Fruit fly (Drosophila melanogaster) whole organism, pupa: ENCODE results near the gene CG15548.
A peak's percentile ranks its signal among the peaks of the same experiment; 100 is the strongest.

Experiments
- CG10348 ChIP-seq: fragments of 200-800 bp; sonication (Bioruptor generic); IDR thresholded peaks from 2 replicates; pipeline ENCODE4 v1.3.6; 2022; ENCODE audit warnings: missing biosample characterization, missing genetic modification characterization
- CG12605 ChIP-seq: fragments of 200-800 bp; sonication (Bioruptor generic); IDR thresholded peaks from 2 replicates; pipeline ENCODE4 v1.3.6; 2022; ENCODE audit warnings: missing biosample characterization, missing genetic modification characterization
- CG13204 ChIP-seq: fragments of 200-800 bp; sonication (Bioruptor generic); optimal IDR thresholded peaks from 2 replicates; lab custom pipeline; 2018; ENCODE audit warnings: missing biosample characterization, mild to moderate bottlenecking, missing genetic modification characterization, moderate library complexity
- CG14655 ChIP-seq: fragments of 200-800 bp; sonication (Bioruptor generic); optimal IDR thresholded peaks from 3 replicates; lab custom pipeline; 2017; ENCODE audit warnings: mild to moderate bottlenecking, missing biosample characterization, missing genetic modification reagents, missing genetic modification characterization
- CG15710 ChIP-seq: fragments of 200-800 bp; sonication (Bioruptor generic); optimal IDR thresholded peaks from 2 replicates; lab custom pipeline; 2018; ENCODE audit warnings: missing biosample characterization, mild to moderate bottlenecking, missing genetic modification characterization, moderate library complexity
- CG17806 ChIP-seq: fragments of 200-800 bp; sonication (Bioruptor generic); optimal IDR thresholded peaks from 2 replicates; lab custom pipeline; 2018; ENCODE audit warnings: missing biosample characterization, mild to moderate bottlenecking, missing genetic modification characterization, moderate library complexity
- CG32121 ChIP-seq: fragments of 200-800 bp; sonication (Bioruptor generic); IDR thresholded peaks from 2 replicates; pipeline ENCODE4 v1.3.6; 2022; ENCODE audit warnings: missing biosample characterization, missing genetic modification characterization
- CG34367 ChIP-seq: fragments of 200-800 bp; sonication (Bioruptor generic); optimal IDR thresholded peaks from 2 replicates; lab custom pipeline; 2018; ENCODE audit warnings: missing biosample characterization, mild to moderate bottlenecking, missing genetic modification characterization
- CG4496 ChIP-seq: fragments of 200-800 bp; sonication (Bioruptor generic); IDR thresholded peaks from 3 replicates; pipeline ENCODE4 v1.3.6; 2022; ENCODE audit warnings: missing biosample characterization, missing genetic modification characterization
- CG8159 ChIP-seq: fragments of 200-800 bp; sonication (Bioruptor generic); optimal IDR thresholded peaks from 3 replicates; lab custom pipeline; 2018; ENCODE audit warnings: missing biosample characterization, mild to moderate bottlenecking, missing genetic modification characterization, moderate library complexity
- CG8301 ChIP-seq: fragments of 200-800 bp; sonication (Bioruptor generic); optimal IDR thresholded peaks from 2 replicates; lab custom pipeline; 2018; ENCODE audit warnings: missing biosample characterization, mild to moderate bottlenecking, missing genetic modification characterization
- CG9948 ChIP-seq: fragments of 200-800 bp; sonication (Bioruptor generic); optimal IDR thresholded peaks from 2 replicates; lab custom pipeline; 2018; ENCODE audit warnings: missing biosample characterization, mild to moderate bottlenecking, missing genetic modification characterization, moderate library complexity
- D1 ChIP-seq: fragments of 200-800 bp; sonication (Bioruptor generic); optimal IDR thresholded peaks from 2 replicates; lab custom pipeline; 2018; ENCODE audit warnings: missing biosample characterization, mild to moderate bottlenecking, missing genetic modification characterization, moderate library complexity
- EcR ChIP-seq: fragments of 200-800 bp; sonication (Bioruptor generic); optimal IDR thresholded peaks from 3 replicates; lab custom pipeline; 2019; ENCODE audit warnings: missing biosample characterization, missing genetic modification characterization, mild to moderate bottlenecking, moderate library complexity, missing genetic modification reagents
- Ets98B ChIP-seq: fragments of 200-800 bp; sonication (Bioruptor generic); IDR thresholded peaks from 2 replicates; pipeline ENCODE4 v1.3.6; 2022; ENCODE audit warnings: missing biosample characterization, missing genetic modification characterization
- Pif1A ChIP-seq: fragments of 200-800 bp; sonication (Bioruptor generic); optimal IDR thresholded peaks from 3 replicates; lab custom pipeline; 2016; ENCODE audit warnings: missing biosample characterization, missing genetic modification characterization
- Pif1B ChIP-seq: fragments of 200-800 bp; sonication (Bioruptor generic); optimal IDR thresholded peaks from 3 replicates; lab custom pipeline; 2016; ENCODE audit warnings: missing biosample characterization, missing genetic modification characterization
- Snoo ChIP-seq: fragments of 200-800 bp; sonication (Bioruptor generic); optimal IDR thresholded peaks from 3 replicates; lab custom pipeline; 2017; ENCODE audit warnings: missing biosample characterization, mild to moderate bottlenecking, missing genetic modification characterization, inconsistent platforms
- fd96Ca ChIP-seq: fragments of 200-800 bp; sonication (Bioruptor generic); IDR thresholded peaks from 3 replicates; pipeline ENCODE4 v1.3.6; 2022; ENCODE audit warnings: missing biosample characterization, missing genetic modification characterization
- gl ChIP-seq: fragments of 200-800 bp; sonication (Bioruptor generic); optimal IDR thresholded peaks from 2 replicates; lab custom pipeline; 2018; ENCODE audit warnings: missing biosample characterization, mild to moderate bottlenecking, missing genetic modification characterization
- rn ChIP-seq: fragments of 200-800 bp; sonication (Bioruptor generic); IDR thresholded peaks from 2 replicates; pipeline ENCODE4 v1.3.6; 2022; ENCODE audit warnings: missing biosample characterization, missing genetic modification characterization

CG15548 gene

dm6 chr3R:30959400-30959799 is at the start of gene CG15548:
Gene CG15548, plus strand, starts transcription at chr3R:30959700.
- TF ChIP-seq CG8301 (tag; lab: Kevin White, UChicago) (no peak), Ets98B (GFP tag; lab: Robert Waterston, UW) (no peak), CG17806 (no peak), CG14655 (no peak), D1 (tag; lab: Kevin White, UChicago) (no peak)

dm6 chr3R:30909840-30910239 is 49.7 kb upstream of the CG15548 start:
- no peak for TF ChIP-seq CG8159
- TF ChIP-seq gl (tag; lab: Kevin White, UChicago), result no peak
- no peak for TF ChIP-seq CG12605
- TF ChIP-seq D1 (tag; lab: Kevin White, UChicago), result no peak
- no peak for TF ChIP-seq CG15710 (tag; lab: Kevin White, UChicago)
- no peak for TF ChIP-seq CG13204 (GFP tag; lab: Kevin White, UChicago)
- TF ChIP-seq EcR, result no peak

dm6 chr3R:30912402-30912801 is 47.1 kb upstream of the CG15548 start, which contains the start of gene Ptx1:
Gene Ptx1, plus strand, starts transcription at chr3R:30912754.
- peak; percentile 55; the same call in 1 of the 2 replicates for TF ChIP-seq CG32121
- peak; percentile 48; the same call in 1 of the 3 replicates for TF ChIP-seq fd96Ca (GFP tag; lab: Robert Waterston, UW)
- no peak for TF ChIP-seq CG15710 (tag; lab: Kevin White, UChicago)
- peak; percentile 85 for TF ChIP-seq CG4496 (GFP tag; lab: Robert Waterston, UW)

- TF ChIP-seq CG4496 (GFP tag; lab: Robert Waterston, UW) (no peak), EcR (no peak), Pif1B (GFP tag; lab: Kevin White, UChicago) (no peak), Pif1A (no peak), Snoo (tag; lab: Kevin White, UChicago) (no peak), CG13204 (GFP tag; lab: Kevin White, UChicago) (no peak), CG8301 (tag; lab: Kevin White, UChicago) (no peak), CG10348 (no peak)
Measured at dm6 chr3R:30913704-30914103, 45.8 kb upstream of the CG15548 start.

dm6 chr3R:30915235-30915634 is 44.3 kb upstream of the CG15548 start:
- TF ChIP-seq CG13204 (GFP tag; lab: Kevin White, UChicago) (no peak), CG32121 (no peak), CG34367 (no peak), Pif1B (GFP tag; lab: Kevin White, UChicago) (no peak), fd96Ca (GFP tag; lab: Robert Waterston, UW) (0 out of 3 replicates have a peak, but pooled peaks have one; percentile 24), EcR (no peak), CG8301 (tag; lab: Kevin White, UChicago) (no peak), Pif1A (no peak)

- no peak for TF ChIP-seq gl (tag; lab: Kevin White, UChicago)
- no peak for TF ChIP-seq Pif1A
- no peak for TF ChIP-seq CG4496 (GFP tag; lab: Robert Waterston, UW)
- no peak for TF ChIP-seq CG10348
- TF ChIP-seq rn, result no peak
- TF ChIP-seq CG17806, result no peak
- TF ChIP-seq CG12605, result no peak
- no peak for TF ChIP-seq CG32121
- no peak for TF ChIP-seq CG8159
- TF ChIP-seq CG14655, result no peak
- TF ChIP-seq Ets98B (GFP tag; lab: Robert Waterston, UW), result no peak
- no peak for TF ChIP-seq CG13204 (GFP tag; lab: Kevin White, UChicago)
- no peak for TF ChIP-seq CG15710 (tag; lab: Kevin White, UChicago)
- no peak for TF ChIP-seq CG34367
- TF ChIP-seq CG9948 (tag; lab: Kevin White, UChicago), result no peak
- no peak for TF ChIP-seq CG8301 (tag; lab: Kevin White, UChicago)
- no peak for TF ChIP-seq D1 (tag; lab: Kevin White, UChicago)
Measured at dm6 chr3R:30916024-30916423, 43.5 kb upstream of the CG15548 start.

dm6 chr3R:30918872-30919271 is 40.6 kb upstream of the CG15548 start:
- TF ChIP-seq rn, result no peak
- TF ChIP-seq Snoo (tag; lab: Kevin White, UChicago), result no peak
- TF ChIP-seq CG13204 (GFP tag; lab: Kevin White, UChicago), result no peak
- no peak for TF ChIP-seq CG15710 (tag; lab: Kevin White, UChicago)
- no peak for TF ChIP-seq gl (tag; lab: Kevin White, UChicago)
- TF ChIP-seq CG4496 (GFP tag; lab: Robert Waterston, UW), result no peak
- TF ChIP-seq fd96Ca (GFP tag; lab: Robert Waterston, UW), result no peak
- no peak for TF ChIP-seq EcR
- TF ChIP-seq Pif1B (GFP tag; lab: Kevin White, UChicago), result no peak
- TF ChIP-seq CG34367, result no peak
- TF ChIP-seq CG8301 (tag; lab: Kevin White, UChicago), result no peak
- no peak for TF ChIP-seq CG17806
- no peak for TF ChIP-seq CG10348

dm6 chr3R:30922414-30922813 is 37.1 kb upstream of the CG15548 start:
- TF ChIP-seq CG4496 (GFP tag; lab: Robert Waterston, UW), result no peak
- TF ChIP-seq CG13204 (GFP tag; lab: Kevin White, UChicago), result no peak
